Worm (Caenorhabditis elegans): ENCODE results near the gene W08F4.7.

Gene W08F4.7

ce11 chrII:624443-624842, 46.9 kb upstream of the W08F4.7 start, which contains the start of gene T04B8.5:
Gene T04B8.5 (minus strand): TSS chrII:624543.
- TF ChIP-seq crh-2 (tag; optimal IDR thresholded peaks at IDR 0.05): no peak
- TF ChIP-seq sma-3 (GFP tag; optimal IDR thresholded peaks at IDR 0.05): no peak
- no peak for TF ChIP-seq nhr-77 (tag; optimal IDR thresholded peaks at IDR 0.05)
- TF ChIP-seq nhr-11 (tag; optimal IDR thresholded peaks at IDR 0.05): no peak
- no peak for TF ChIP-seq nhr-10 (tag; optimal IDR thresholded peaks at IDR 0.05)
- TF ChIP-seq elt-1 (tag; optimal IDR thresholded peaks at IDR 0.05): no peak
- no peak for TF ChIP-seq nhr-12 (tag; optimal IDR thresholded peaks at IDR 0.05)
- no peak for TF ChIP-seq mdl-1 (tag; optimal IDR thresholded peaks at IDR 0.05)
- TF ChIP-seq nhr-129 (tag; optimal IDR thresholded peaks at IDR 0.05): no peak
- TF ChIP-seq lin-13 (GFP tag; optimal IDR thresholded peaks at IDR 0.05): no peak
- no peak for TF ChIP-seq gmeb-1 (tag; optimal IDR thresholded peaks at IDR 0.05)
- no peak for TF ChIP-seq unc-55 (GFP tag; optimal IDR thresholded peaks at IDR 0.05)
- no peak for TF ChIP-seq mab-5 (tag; optimal IDR thresholded peaks at IDR 0.05)
- TF ChIP-seq ama-1 (optimal IDR thresholded peaks at IDR 0.05): no peak
- no peak for TF ChIP-seq egl-27 (tag; optimal IDR thresholded peaks at IDR 0.05)
- no peak for TF ChIP-seq aly-2 (tag; optimal IDR thresholded peaks at IDR 0.05)

ce11 chrII:622478-622877, 44.9 kb upstream of the W08F4.7 start:
- TF ChIP-seq ama-1 (optimal IDR thresholded peaks at IDR 0.05) (no peak), egl-27 (tag; optimal IDR thresholded peaks at IDR 0.05) (no peak), nhr-129 (tag; optimal IDR thresholded peaks at IDR 0.05) (peak; percentile 35), sma-9 (GFP tag; optimal IDR thresholded peaks at IDR 0.05) (peak; percentile 19), sma-9 (tag; optimal IDR thresholded peaks at IDR 0.05) (no peak), aly-2 (tag; optimal IDR thresholded peaks at IDR 0.05) (no peak), fos-1 (tag; optimal IDR thresholded peaks at IDR 0.05) (peak; percentile 61), mab-5 (tag; optimal IDR thresholded peaks at IDR 0.05) (peak; percentile 4), ztf-4 (tag; optimal IDR thresholded peaks at IDR 0.05) (no peak), C34F6.9 (tag; optimal IDR thresholded peaks at IDR 0.05) (peak; percentile 43), nhr-6 (tag; optimal IDR thresholded peaks at IDR 0.05) (no peak), lin-13 (GFP tag; optimal IDR thresholded peaks at IDR 0.05) (peak; percentile 33), F13H6.1 (tag; optimal IDR thresholded peaks at IDR 0.05) (peak; percentile 29), ceh-82 (tag; optimal IDR thresholded peaks at IDR 0.05) (no peak), nhr-10 (tag; optimal IDR thresholded peaks at IDR 0.05) (no peak), R02D3.7 (tag; optimal IDR thresholded peaks at IDR 0.05) (no peak), unc-55 (GFP tag; optimal IDR thresholded peaks at IDR 0.05) (peak; percentile 59), ceh-16 (tag; optimal IDR thresholded peaks at IDR 0.05) (no peak)

ce11 chrII:621141-621540, 43.6 kb upstream of the W08F4.7 start:
- no peak for TF ChIP-seq ztf-11 (tag; optimal IDR thresholded peaks at IDR 0.05)
- TF ChIP-seq nhr-237 (tag; optimal IDR thresholded peaks at IDR 0.05): no peak
- no peak for TF ChIP-seq nhr-23 (tag; optimal IDR thresholded peaks at IDR 0.05)
- TF ChIP-seq ceh-82 (tag; optimal IDR thresholded peaks at IDR 0.05): no peak
- TF ChIP-seq nhr-21 (tag; optimal IDR thresholded peaks at IDR 0.05): no peak
- no peak for TF ChIP-seq ama-1 (optimal IDR thresholded peaks at IDR 0.05)
- TF ChIP-seq fos-1 (tag; optimal IDR thresholded peaks at IDR 0.05): peak; percentile 96
- TF ChIP-seq dmd-4 (tag; optimal IDR thresholded peaks at IDR 0.05): no peak
- TF ChIP-seq nhr-129 (tag; optimal IDR thresholded peaks at IDR 0.05): no peak
- no peak for TF ChIP-seq unc-55 (GFP tag; optimal IDR thresholded peaks at IDR 0.05)
- no peak for TF ChIP-seq nhr-11 (tag; optimal IDR thresholded peaks at IDR 0.05)
- no peak for TF ChIP-seq unc-62 (GFP tag; optimal IDR thresholded peaks at IDR 0.05)
- peak; percentile 41 for TF ChIP-seq gmeb-1 (tag; optimal IDR thresholded peaks at IDR 0.05)
- no peak for TF ChIP-seq sma-9 (GFP tag; optimal IDR thresholded peaks at IDR 0.05)
- TF ChIP-seq sma-9 (tag; optimal IDR thresholded peaks at IDR 0.05): no peak
- no peak for TF ChIP-seq ZK546.5 (tag; optimal IDR thresholded peaks at IDR 0.05)
- no peak for TF ChIP-seq nhr-10 (tag; optimal IDR thresholded peaks at IDR 0.05)
- no peak for TF ChIP-seq zag-1 (tag; optimal IDR thresholded peaks at IDR 0.05)
- TF ChIP-seq peb-1 (tag; optimal IDR thresholded peaks at IDR 0.05): no peak
- TF ChIP-seq crh-2 (tag; optimal IDR thresholded peaks at IDR 0.05): peak; percentile 14
- no peak for TF ChIP-seq snpc-4 (tag; optimal IDR thresholded peaks at IDR 0.05)
- no peak for TF ChIP-seq blmp-1 (tag; optimal IDR thresholded peaks at IDR 0.05; ENCODE audit: insufficient read depth)
- no peak for TF ChIP-seq skn-1 (tag; optimal IDR thresholded peaks at IDR 0.05)

- TF ChIP-seq ceh-16 (tag; optimal IDR thresholded peaks at IDR 0.05) (no peak), lsy-2 (tag; optimal IDR thresholded peaks at IDR 0.05) (no peak)
Observed at ce11 chrII:614701-615100, 37.2 kb upstream of the W08F4.7 start.

Measured in whole organism, L2 larva.